Worm (Caenorhabditis elegans) whole organism, L4/young adult: Measurements from ENCODE around the gene F20H11.4.

Experiments
- W03F9.2 ChIP-seq: fragments of 150-350 bp; optimal IDR thresholded peaks from 2 replicates; lab custom pipeline; 2014; ENCODE audit warnings: missing biosample characterization, missing genetic modification characterization
- dao-5 ChIP-seq: sonication (generic microtip); optimal IDR thresholded peaks from 2 replicates; lab custom pipeline; 2016; ENCODE audit warnings: missing genotype, missing genetic modification characterization, moderate library complexity, missing compliant biosample characterization
- him-1 ChIP-seq: sonication (generic microtip); optimal IDR thresholded peaks from 2 replicates; lab custom pipeline; 2016; ENCODE audit warnings: missing genotype, missing genetic modification reagents, missing genetic modification characterization, missing compliant biosample characterization

The F20H11.4 gene

DNA sequence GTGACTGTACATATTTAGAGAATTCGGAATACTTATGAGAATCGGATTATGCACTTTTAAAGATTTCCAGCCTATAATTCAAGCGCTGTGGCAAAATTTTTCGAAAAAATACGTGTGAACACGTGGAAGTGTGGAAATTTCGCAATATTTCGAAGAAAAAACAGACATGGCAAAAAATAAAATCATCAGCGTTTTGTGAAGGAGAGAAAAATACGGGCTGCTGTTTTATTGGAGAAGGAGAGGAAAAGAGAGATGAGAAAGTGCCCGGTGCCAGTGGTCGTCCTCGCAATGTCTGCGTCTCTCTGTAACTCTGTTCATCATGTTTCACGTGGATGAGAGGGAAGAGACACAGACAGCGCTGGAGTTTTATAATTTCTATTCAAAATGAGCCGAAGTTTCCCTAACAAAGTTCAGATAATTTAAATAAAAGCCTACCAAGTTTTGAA is 2.4 kb upstream of the F20H11.4 start:
- TF ChIP-seq dao-5 (peak; percentile 52), W03F9.2 (peak; percentile 79), him-1 (tag; lab: Kevin White, UChicago) (peak; percentile 60)

DNA sequence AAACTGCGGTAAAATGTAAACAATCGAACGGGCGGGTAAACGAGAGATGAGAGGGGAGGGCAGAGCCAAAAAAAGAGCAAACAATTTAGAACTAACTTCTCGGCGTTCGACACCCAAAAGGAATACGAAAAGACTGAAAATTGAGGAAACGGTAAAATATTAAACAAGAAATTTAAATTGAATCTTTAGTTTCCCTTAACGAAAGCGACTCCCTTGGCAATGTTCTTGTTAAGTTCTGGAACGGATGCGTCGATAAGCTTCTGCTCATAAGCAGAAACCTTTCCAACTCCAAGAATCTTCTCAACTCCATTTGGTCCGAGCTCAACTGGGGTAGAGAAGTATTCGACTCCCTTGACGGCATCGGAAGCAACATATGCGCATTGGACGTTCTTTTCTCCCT is 1.8 kb upstream of the F20H11.4 start:
- TF ChIP-seq him-1 (tag; lab: Kevin White, UChicago) = no peak
- no peak for TF ChIP-seq W03F9.2
- TF ChIP-seq dao-5 = no peak

DNA sequence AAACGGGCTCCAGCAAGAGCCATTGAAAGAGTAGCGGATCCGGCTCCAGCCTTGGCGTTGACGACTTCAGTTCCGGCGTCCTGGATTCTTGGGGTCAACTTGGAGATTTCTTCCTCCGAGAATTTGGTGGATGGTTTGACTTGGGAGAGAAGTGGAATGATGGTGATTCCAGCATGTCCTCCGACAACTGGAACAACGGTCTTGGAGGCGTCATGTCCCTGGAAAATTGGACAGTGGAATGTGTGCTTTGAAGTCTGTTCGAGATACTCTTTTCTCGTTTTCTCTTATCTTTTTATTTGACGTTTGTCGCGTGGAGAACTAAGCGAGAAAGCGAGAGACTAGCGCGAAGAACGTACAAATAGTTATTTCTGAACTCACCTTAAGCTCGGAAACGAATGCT is 1.4 kb upstream of the F20H11.4 start:
- no peak for TF ChIP-seq him-1 (tag; lab: Kevin White, UChicago)
- TF ChIP-seq dao-5 = no peak
- TF ChIP-seq W03F9.2 = no peak

DNA sequence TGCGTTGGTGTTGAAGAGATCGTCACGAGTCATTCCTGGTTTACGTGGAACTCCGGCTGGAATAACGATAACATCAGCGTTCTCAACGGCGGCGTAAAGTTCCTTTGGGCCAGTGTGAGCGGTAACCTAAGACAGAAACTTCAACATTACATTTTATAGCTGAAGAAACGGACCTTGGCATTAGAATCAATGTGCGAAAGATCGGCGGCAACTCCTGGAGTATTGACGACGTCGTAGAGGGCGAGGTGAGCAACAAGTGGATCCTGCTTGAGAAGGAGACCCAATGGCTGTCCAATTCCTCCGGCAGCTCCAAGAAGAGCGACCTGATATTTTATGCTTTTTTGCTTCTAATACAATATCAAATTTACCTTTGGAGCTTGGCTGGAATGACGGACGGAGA is 776 bp upstream of the F20H11.4 start:
- TF ChIP-seq him-1 (tag; lab: Kevin White, UChicago) (no peak), dao-5 (no peak), W03F9.2 (no peak)

DNA sequence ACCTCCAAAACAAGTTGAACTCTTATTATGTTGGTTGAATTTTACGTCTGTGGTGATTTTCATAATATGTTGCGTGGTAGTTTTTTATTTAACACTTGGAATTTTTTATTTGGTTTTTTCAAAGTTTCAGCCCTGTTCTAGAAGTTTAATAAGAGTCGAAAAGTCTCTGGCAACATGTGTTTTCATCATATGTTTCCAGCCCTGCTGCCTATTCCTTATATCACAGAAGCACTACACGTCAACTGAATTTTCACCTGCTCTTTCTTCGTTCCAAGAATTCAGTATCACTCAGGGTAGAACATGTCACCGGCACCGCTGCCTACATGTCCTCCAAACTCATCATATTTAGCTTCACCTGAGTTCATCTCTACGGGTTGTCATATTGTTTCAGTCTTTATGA is 2.1 kb downstream of the F20H11.4 start, which contains the start of gene srh-40:
Gene srh-40 (plus strand): TSS at position 301 of the 400 bp plus-strand sequence.
- TF ChIP-seq W03F9.2 = no peak

DNA sequence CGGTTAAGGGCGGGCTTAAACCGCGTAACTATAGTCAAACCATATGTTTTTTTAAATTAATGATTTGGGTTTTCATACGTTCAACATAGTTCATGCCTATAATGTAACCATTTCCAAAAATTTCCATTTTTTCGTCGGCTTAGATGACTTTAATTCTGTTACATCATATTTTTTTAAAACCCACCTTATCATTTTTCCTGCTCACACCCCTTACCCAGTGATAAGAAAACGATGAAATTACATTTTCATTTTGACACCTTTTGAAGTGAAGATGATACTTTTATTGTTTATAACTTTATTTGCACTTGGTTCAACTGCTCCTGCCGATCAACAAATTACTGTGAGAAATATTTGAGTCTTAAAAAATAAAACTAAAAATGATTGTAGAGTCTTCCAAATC is 3.9 kb downstream of the F20H11.4 start, which contains the start of gene ctsa-4.2:
Gene ctsa-4.2 (plus strand): TSS at position 247 of the 400 bp plus-strand sequence.
- TF ChIP-seq W03F9.2 (no peak), him-1 (tag; lab: Kevin White, UChicago) (no peak), dao-5 (no peak)

DNA sequence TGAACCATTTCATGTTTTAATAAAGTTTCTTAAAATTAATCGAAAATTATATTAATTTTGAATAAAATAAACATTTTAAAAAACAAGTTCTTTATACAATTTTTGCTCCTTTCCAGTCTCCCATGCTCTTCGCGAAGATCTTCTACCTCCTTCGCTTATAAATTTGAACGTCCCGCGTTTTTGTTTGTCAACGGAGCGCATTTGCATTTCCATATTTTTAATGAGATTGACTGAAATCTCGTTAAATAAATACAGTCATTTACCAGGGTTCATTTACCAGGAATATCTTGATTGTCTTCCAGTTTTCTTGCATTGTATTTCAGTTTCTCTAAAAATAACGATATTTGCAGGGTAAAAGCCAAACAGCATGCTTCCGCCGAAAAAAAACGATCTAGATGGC is 6.6 kb downstream of the F20H11.4 start, which contains the start of gene cmtr-2:
Gene cmtr-2 (plus strand): TSS at position 351 of the 400 bp plus-strand sequence.
- TF ChIP-seq him-1 (tag; lab: Kevin White, UChicago) (no peak), dao-5 (no peak), W03F9.2 (no peak)

DNA sequence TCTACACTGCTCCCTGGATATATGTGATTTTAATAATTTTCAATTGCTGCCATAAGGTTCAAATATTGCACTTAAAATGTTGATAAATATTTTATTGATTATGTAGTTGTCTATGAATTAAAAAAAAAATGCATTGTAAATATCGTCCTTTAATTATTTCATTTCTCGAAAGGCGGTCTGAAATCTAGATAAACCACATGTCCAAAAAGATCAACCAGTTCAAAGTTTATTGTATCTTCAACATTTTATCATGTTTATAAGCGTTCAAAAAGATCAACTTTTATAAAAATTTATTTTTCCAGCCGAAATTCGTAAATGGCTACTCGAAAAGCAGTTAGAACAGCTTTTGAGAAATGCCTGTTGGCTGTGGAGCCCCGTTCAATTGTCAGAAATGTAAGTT is 11.5 kb downstream of the F20H11.4 start, which contains the start of gene C13B9.2:
Gene C13B9.2 (plus strand): TSS at position 301 of the 400 bp plus-strand sequence.
- TF ChIP-seq him-1 (tag; lab: Kevin White, UChicago) (no peak), dao-5 (no peak), W03F9.2 (no peak)

DNA sequence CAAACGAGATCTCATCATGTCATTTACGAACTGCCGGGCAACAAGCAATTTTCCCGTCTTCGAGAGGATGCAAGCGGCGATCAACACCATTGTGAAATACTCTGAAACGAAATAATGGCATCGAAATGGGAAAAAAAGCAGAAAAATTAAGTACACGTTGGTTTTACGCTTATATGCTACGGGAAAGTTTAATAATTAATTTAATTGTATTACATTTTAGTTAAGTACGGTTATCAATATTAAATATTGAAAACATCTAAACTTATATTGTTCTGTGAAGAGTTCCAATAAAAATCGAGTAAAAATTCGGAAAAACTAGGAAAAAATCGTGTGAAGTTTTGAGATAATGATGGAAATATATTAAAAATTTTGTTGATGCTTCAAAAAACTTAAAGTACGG is 16.4 kb downstream of the F20H11.4 start, which contains the start of gene copd-1:
Gene copd-1 (minus strand): TSS at position 101 of the 400 bp plus-strand sequence.
- TF ChIP-seq dao-5 (no peak), W03F9.2 (no peak), him-1 (tag; lab: Kevin White, UChicago) (no peak)

DNA sequence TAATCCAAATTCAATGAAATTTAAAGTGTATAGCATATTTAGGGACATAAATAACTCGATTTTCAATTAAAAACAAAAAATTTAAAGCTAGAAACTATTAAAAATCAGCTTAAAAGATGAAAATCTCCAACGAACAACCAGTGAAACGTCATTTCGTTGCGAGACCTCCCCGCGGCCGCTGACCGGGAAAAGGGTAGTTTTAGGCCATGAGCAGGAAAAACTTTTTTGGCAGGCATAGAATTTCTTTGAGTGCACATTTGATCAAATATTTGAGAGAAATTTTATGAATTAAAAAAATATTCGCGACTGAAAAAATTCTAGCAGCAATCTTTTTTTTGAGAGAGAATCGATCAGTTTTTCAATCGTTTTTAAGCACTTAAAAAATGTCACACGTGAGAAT is 16.9 kb downstream of the F20H11.4 start:
- TF ChIP-seq him-1 (tag; lab: Kevin White, UChicago) (no peak), W03F9.2 (peak; percentile 63), dao-5 (no peak)

DNA sequence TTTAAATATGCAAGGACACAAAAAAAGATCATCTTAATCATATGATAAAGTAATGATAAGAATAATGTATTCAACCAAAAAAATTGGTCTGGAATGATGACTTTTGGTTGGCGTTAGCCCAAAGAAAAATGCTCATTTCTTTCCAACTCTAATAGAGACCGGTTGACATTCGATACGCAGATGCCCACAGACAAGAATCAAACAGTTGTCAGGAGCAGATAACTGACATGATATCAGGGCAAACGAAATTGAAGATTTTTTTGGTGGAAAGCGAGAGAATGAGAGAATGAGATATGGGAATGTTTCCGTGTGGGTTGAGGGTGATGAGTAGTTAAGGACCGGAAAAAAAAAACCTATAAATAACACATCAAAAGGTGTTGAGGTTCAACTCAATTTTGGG is 30.6 kb downstream of the F20H11.4 start:
- TF ChIP-seq dao-5 = no peak
- no peak for TF ChIP-seq W03F9.2
- TF ChIP-seq him-1 (tag; lab: Kevin White, UChicago) = no peak

DNA sequence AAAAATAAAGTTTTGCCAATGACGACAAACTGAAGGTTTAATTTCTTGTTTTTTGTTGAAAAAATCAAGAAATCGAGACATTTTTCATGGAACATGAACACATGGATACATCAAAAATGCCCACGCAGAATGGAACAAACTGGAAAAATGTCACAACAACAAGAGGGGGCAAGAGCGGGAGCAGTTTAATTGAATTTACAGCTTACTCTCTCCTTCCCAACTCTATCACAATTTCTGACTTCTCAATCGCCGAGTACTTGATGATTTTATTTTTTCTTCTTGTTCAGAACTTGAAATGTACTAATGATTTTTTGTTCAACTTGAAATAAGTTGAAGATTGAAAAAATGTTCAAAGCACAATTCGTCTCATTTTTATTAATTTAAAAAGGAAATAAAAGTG is 36.9 kb downstream of the F20H11.4 start:
- TF ChIP-seq dao-5 (no peak), W03F9.2 (no peak), him-1 (tag; lab: Kevin White, UChicago) (no peak)

DNA sequence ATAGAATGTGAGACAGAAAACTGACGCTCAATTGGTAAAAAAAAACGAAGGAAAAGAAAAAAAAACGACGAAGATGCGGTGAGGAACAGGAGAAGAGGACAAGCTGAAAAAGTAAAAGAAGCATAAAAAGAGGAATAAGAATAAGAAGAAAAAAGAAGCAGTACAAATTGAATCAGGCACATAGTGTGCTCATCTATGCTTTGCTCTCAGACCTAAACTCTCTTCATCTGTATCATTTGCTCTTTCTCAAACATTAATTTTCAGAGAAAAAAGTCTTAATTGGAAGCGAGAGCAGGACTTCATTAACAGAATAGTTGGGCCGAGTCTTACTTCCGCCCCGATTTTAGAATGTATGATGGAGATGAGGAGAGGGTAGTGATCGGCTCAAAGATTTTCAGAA is 38.5 kb downstream of the F20H11.4 start:
- TF ChIP-seq W03F9.2 (no peak), dao-5 (no peak), him-1 (tag; lab: Kevin White, UChicago) (no peak)

DNA sequence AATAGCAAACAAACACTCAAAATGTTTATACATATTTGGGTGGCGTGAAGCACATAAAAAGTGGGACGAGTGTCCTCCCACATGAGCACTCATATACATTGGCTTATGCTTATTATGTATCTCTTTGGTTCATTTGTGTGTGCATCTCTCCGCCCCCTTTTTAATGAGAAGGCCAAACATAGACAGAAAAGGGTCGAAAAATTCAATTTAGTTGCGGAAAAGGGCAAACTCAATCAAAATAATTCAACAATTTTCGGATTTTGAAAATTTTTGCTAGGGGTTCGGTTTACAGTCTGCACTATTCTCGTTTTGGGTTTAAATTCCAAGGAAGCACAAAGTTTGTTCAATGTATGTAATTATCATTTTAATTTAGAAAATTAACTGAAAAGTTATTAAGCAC is 39.1 kb downstream of the F20H11.4 start:
- TF ChIP-seq W03F9.2 (no peak), dao-5 (no peak), him-1 (tag; lab: Kevin White, UChicago) (no peak)

DNA sequence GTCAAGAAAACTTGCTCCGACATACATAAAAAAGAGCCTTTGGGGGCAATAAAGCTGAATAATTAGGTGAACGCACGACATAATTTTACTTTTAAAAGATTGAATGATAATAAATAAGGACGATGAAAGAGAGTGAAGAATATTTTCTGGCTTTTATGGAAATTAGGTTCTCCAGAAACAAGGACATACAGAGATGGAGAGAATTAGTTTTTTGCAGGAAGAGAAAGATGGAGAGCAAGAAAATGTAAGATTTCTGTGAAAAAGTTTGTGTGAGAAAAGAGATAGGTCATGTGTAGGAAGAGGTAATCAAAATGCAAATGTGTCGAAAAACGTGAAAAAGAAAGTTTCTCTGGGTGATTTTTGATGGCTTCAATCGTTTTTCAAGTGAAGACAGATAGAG is 43.6 kb downstream of the F20H11.4 start, which contains the start of gene pdfr-1:
Gene pdfr-1 (minus strand): TSS at position 101 of the 400 bp plus-strand sequence.
- TF ChIP-seq him-1 (tag; lab: Kevin White, UChicago) (no peak), dao-5 (no peak)

DNA sequence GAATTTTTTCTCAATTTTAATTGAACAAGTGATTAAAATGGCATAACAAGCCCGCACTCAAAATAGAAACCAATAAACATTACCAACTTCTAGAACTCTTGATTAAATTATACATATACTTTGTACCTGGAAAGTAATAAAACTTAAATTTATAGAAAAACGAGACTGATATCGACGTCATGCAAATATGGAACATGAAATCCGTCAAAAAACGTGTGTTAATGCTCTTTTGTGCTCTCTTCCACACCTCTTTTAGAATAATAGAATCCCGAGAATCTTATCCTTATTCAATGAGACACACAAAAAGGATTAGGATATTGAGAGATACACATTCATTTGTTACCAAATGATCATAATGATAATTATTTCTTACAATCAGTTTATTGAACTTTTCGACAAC is 45.5 kb downstream of the F20H11.4 start:
- no peak for TF ChIP-seq W03F9.2
- TF ChIP-seq him-1 (tag; lab: Kevin White, UChicago) = no peak
- no peak for TF ChIP-seq dao-5
